Worm (Caenorhabditis elegans): ENCODE results near the gene scav-1.
A peak's percentile ranks its signal among the peaks of the same experiment; 100 is the strongest.

scav-1 gene

ce11 chrX:5373597-5373996, 26.8 kb downstream of the scav-1 start:
- TF ChIP-seq mdl-1 (tag; optimal IDR thresholded peaks at IDR 0.05), result no peak
- no peak for TF ChIP-seq nhr-6 (tag; optimal IDR thresholded peaks at IDR 0.05)
- TF ChIP-seq nhr-77 (tag; optimal IDR thresholded peaks at IDR 0.05), result no peak
- no peak for TF ChIP-seq nhr-25 (tag; optimal IDR thresholded peaks at IDR 0.05)

- TF ChIP-seq zag-1 (tag; optimal IDR thresholded peaks at IDR 0.05) (no peak), alr-1 (tag; optimal IDR thresholded peaks at IDR 0.05) (no peak), C34F6.9 (tag; optimal IDR thresholded peaks at IDR 0.05) (no peak), nhr-25 (tag; optimal IDR thresholded peaks at IDR 0.05) (no peak), sma-3 (GFP tag; optimal IDR thresholded peaks at IDR 0.05) (no peak), mab-5 (tag; optimal IDR thresholded peaks at IDR 0.05) (no peak), sem-4 (tag; optimal IDR thresholded peaks at IDR 0.05) (no peak), F13H6.1 (tag; optimal IDR thresholded peaks at IDR 0.05) (no peak), gmeb-1 (tag; optimal IDR thresholded peaks at IDR 0.05) (no peak), crh-2 (tag; optimal IDR thresholded peaks at IDR 0.05) (no peak), ceh-16 (tag; optimal IDR thresholded peaks at IDR 0.05) (no peak), nhr-12 (tag; optimal IDR thresholded peaks at IDR 0.05) (no peak), aly-2 (tag; optimal IDR thresholded peaks at IDR 0.05) (no peak), elt-1 (tag; optimal IDR thresholded peaks at IDR 0.05) (no peak), mdl-1 (tag; optimal IDR thresholded peaks at IDR 0.05) (no peak)
Measured at ce11 chrX:5372638-5373037, 27.7 kb downstream of the scav-1 start, which contains the start of gene F35C8.8. Gene F35C8.8, minus strand, starts transcription at chrX:5372639.

ce11 chrX:5370605-5371004, 29.8 kb downstream of the scav-1 start:
- TF ChIP-seq peb-1 (tag; optimal IDR thresholded peaks at IDR 0.05), result no peak
- TF ChIP-seq skn-1 (tag; optimal IDR thresholded peaks at IDR 0.05), result no peak
- TF ChIP-seq nhr-12 (tag; optimal IDR thresholded peaks at IDR 0.05), result no peak
- no peak for TF ChIP-seq zag-1 (tag; optimal IDR thresholded peaks at IDR 0.05)

ce11 chrX:5368220-5368619, 32.2 kb downstream of the scav-1 start, which contains the start of gene jkk-1:
Gene jkk-1, plus strand, starts transcription at chrX:5368468.
- TF ChIP-seq F13H6.1 (tag; optimal IDR thresholded peaks at IDR 0.05) (peak; percentile 45), ceh-82 (tag; optimal IDR thresholded peaks at IDR 0.05) (no peak), egl-27 (tag; optimal IDR thresholded peaks at IDR 0.05) (no peak), nhr-237 (tag; optimal IDR thresholded peaks at IDR 0.05) (no peak), lin-13 (GFP tag; optimal IDR thresholded peaks at IDR 0.05) (no peak), lsy-2 (tag; optimal IDR thresholded peaks at IDR 0.05) (peak in 1 of 2 experiments; percentile 33), ztf-1 (GFP tag; conservative IDR thresholded peaks at IDR 0.05) (no peak), skn-1 (tag; optimal IDR thresholded peaks at IDR 0.05) (no peak), nhr-10 (tag; optimal IDR thresholded peaks at IDR 0.05) (no peak), nhr-12 (tag; optimal IDR thresholded peaks at IDR 0.05) (no peak), R02D3.7 (tag; optimal IDR thresholded peaks at IDR 0.05) (no peak), ZK546.5 (tag; optimal IDR thresholded peaks at IDR 0.05) (no peak), lin-39 (tag; optimal IDR thresholded peaks at IDR 0.05) (no peak), aly-2 (tag; optimal IDR thresholded peaks at IDR 0.05) (no peak), ztf-4 (tag; optimal IDR thresholded peaks at IDR 0.05) (no peak), nhr-25 (tag; optimal IDR thresholded peaks at IDR 0.05) (no peak), mbf-1 (tag; optimal IDR thresholded peaks at IDR 0.05) (no peak), zag-1 (tag; optimal IDR thresholded peaks at IDR 0.05) (peak; percentile 49), crh-2 (tag; optimal IDR thresholded peaks at IDR 0.05) (peak; percentile 53), fos-1 (tag; optimal IDR thresholded peaks at IDR 0.05) (no peak), blmp-1 (tag; optimal IDR thresholded peaks at IDR 0.05; ENCODE audit: insufficient read depth) (no peak), nhr-77 (tag; optimal IDR thresholded peaks at IDR 0.05) (no peak), mab-5 (tag; optimal IDR thresholded peaks at IDR 0.05) (peak; percentile 32), elt-1 (tag; optimal IDR thresholded peaks at IDR 0.05) (no peak), nhr-6 (tag; optimal IDR thresholded peaks at IDR 0.05) (no peak), unc-39 (tag; optimal IDR thresholded peaks at IDR 0.05) (no peak), nhr-21 (tag; optimal IDR thresholded peaks at IDR 0.05) (no peak), unc-62 (GFP tag; optimal IDR thresholded peaks at IDR 0.05) (no peak), nhr-129 (tag; optimal IDR thresholded peaks at IDR 0.05) (peak; percentile 9), lin-11 (tag; optimal IDR thresholded peaks at IDR 0.05) (peak; percentile 25), nhr-23 (tag; optimal IDR thresholded peaks at IDR 0.05) (no peak), sem-4 (tag; optimal IDR thresholded peaks at IDR 0.05) (no peak), sma-9 (GFP tag; optimal IDR thresholded peaks at IDR 0.05) (peak; percentile 31), sma-9 (tag; optimal IDR thresholded peaks at IDR 0.05) (no peak), unc-55 (GFP tag; optimal IDR thresholded peaks at IDR 0.05) (peak; percentile 64), dmd-4 (tag; optimal IDR thresholded peaks at IDR 0.05) (no peak), mdl-1 (tag; optimal IDR thresholded peaks at IDR 0.05) (peak in 1 of 2 experiments; percentile 12), elt-3 (tag; optimal IDR thresholded peaks at IDR 0.05) (no peak), ceh-16 (tag; optimal IDR thresholded peaks at IDR 0.05) (no peak), ama-1 (optimal IDR thresholded peaks at IDR 0.05) (no peak), peb-1 (tag; optimal IDR thresholded peaks at IDR 0.05) (no peak), nhr-11 (tag; optimal IDR thresholded peaks at IDR 0.05) (no peak), alr-1 (tag; optimal IDR thresholded peaks at IDR 0.05) (no peak), gmeb-1 (tag; optimal IDR thresholded peaks at IDR 0.05) (no peak), sma-3 (GFP tag; optimal IDR thresholded peaks at IDR 0.05) (no peak), ztf-11 (tag; optimal IDR thresholded peaks at IDR 0.05) (no peak)
